Worm (Caenorhabditis elegans): ENCODE results near the gene C26B9.7.

C26B9.7 gene

ce11 chrX:5342007-5342406 lies at the start of gene C26B9.7:
C26B9.7 (plus strand) TSS chrX:5342307.
- TF ChIP-seq mep-1 (tag; optimal IDR thresholded peaks at IDR 0.05) (no peak), nhr-71 (tag; optimal IDR thresholded peaks at IDR 0.05) (no peak), mdl-1 (tag; optimal IDR thresholded peaks at IDR 0.05) (no peak)

- TF ChIP-seq lir-3 (tag; optimal IDR thresholded peaks at IDR 0.05; ENCODE audit: poor library complexity) (no peak), mep-1 (tag; optimal IDR thresholded peaks at IDR 0.05) (no peak), efl-1 (optimal IDR thresholded peaks at IDR 0.05) (no peak), efl-1 (GFP tag; optimal IDR thresholded peaks at IDR 0.05 in 1 of 2) (no peak), nhr-77 (tag; optimal IDR thresholded peaks at IDR 0.05) (no peak), lin-14 (GFP tag; optimal IDR thresholded peaks at IDR 0.05) (peak; percentile 59), fkh-4 (tag; optimal IDR thresholded peaks at IDR 0.05; ENCODE audit: borderline replicate concordance) (no peak), ama-1 (optimal IDR thresholded peaks at IDR 0.05) (no peak)
These were observed 48.2 kb upstream of the C26B9.7 start for ce11 chrX:5293862-5294261.

ce11 chrX:5297942-5298611 lies 44.0 kb upstream of the C26B9.7 start, which contains the start of gene ift-81:
ift-81 (plus strand) TSS chrX:5298561.
- peak in 1 of 2 experiments; percentile 8 for TF ChIP-seq ztf-11 (tag; optimal IDR thresholded peaks at IDR 0.05)
- no peak for TF ChIP-seq ceh-63 (GFP tag; optimal IDR thresholded peaks at IDR 0.05)
- no peak for TF ChIP-seq efl-3 (GFP tag; optimal IDR thresholded peaks at IDR 0.05)
- peak; percentile 28 to 30 for TF ChIP-seq lin-35 (GFP tag; optimal IDR thresholded peaks at IDR 0.05)
- TF ChIP-seq unc-98 (GFP tag; IDR thresholded peaks at IDR 0.05) = no peak
- TF ChIP-seq dpl-1 (GFP tag; optimal IDR thresholded peaks at IDR 0.05) = peak in 2 of 3 experiments; percentile 35 to 52
- TF ChIP-seq lin-15B (tag; optimal IDR thresholded peaks at IDR 0.05) = no peak
- TF ChIP-seq hlh-4 (tag; optimal IDR thresholded peaks at IDR 0.05) = no peak
- no peak for TF ChIP-seq ceh-88 (GFP tag; IDR thresholded peaks at IDR 0.05)
- no peak for TF ChIP-seq nhr-28 (tag; optimal IDR thresholded peaks at IDR 0.05)
- TF ChIP-seq swsn-7 (tag; optimal IDR thresholded peaks at IDR 0.05) = peak; percentile 74
- no peak for TF ChIP-seq irx-1 (tag; optimal IDR thresholded peaks at IDR 0.05)
- no peak for TF ChIP-seq nhr-237 (tag; optimal IDR thresholded peaks at IDR 0.05)
- no peak for TF ChIP-seq fos-1 (tag; optimal IDR thresholded peaks at IDR 0.05)
- no peak for TF ChIP-seq ztf-4 (tag; optimal IDR thresholded peaks at IDR 0.05)
- no peak for TF ChIP-seq ces-1 (GFP tag; optimal IDR thresholded peaks at IDR 0.05)
- peak; percentile 18 to 63 (median 45) for TF ChIP-seq ceh-82 (tag; optimal IDR thresholded peaks at IDR 0.05)
- TF ChIP-seq lin-14 (GFP tag; optimal IDR thresholded peaks at IDR 0.05) = peak; percentile 79
- TF ChIP-seq aly-2 (tag; optimal IDR thresholded peaks at IDR 0.05) = no peak
- no peak for TF ChIP-seq hpl-2 (GFP tag; optimal IDR thresholded peaks at IDR 0.05)
- TF ChIP-seq elt-2 (tag; optimal IDR thresholded peaks at IDR 0.05) = no peak
- no peak for TF ChIP-seq alr-1 (tag; optimal IDR thresholded peaks at IDR 0.05; ENCODE audit: borderline replicate concordance)
- peak; percentile 55 for TF ChIP-seq fkh-8 (tag; optimal IDR thresholded peaks at IDR 0.05)
- no peak for TF ChIP-seq snpc-4 (tag; optimal IDR thresholded peaks at IDR 0.05)
- TF ChIP-seq C34B4.2 (tag; optimal IDR thresholded peaks at IDR 0.05) = no peak
- no peak for TF ChIP-seq ama-1 (optimal IDR thresholded peaks at IDR 0.05)
- TF ChIP-seq grh-1 (GFP tag; IDR thresholded peaks at IDR 0.05) = no peak
- TF ChIP-seq unc-62 (GFP tag; optimal IDR thresholded peaks at IDR 0.05) = no peak
- TF ChIP-seq mep-1 (tag; optimal IDR thresholded peaks at IDR 0.05) = no peak
- peak; percentile 2 for TF ChIP-seq ceh-8 (GFP tag; optimal IDR thresholded peaks at IDR 0.05)
- TF ChIP-seq blmp-1 (tag; optimal IDR thresholded peaks at IDR 0.05) = no peak
- peak; percentile 61 for TF ChIP-seq nhr-19 (GFP tag; conservative IDR thresholded peaks at IDR 0.05)
- peak; percentile 68 for TF ChIP-seq xbp-1 (tag; optimal IDR thresholded peaks at IDR 0.05)
- no peak for TF ChIP-seq egl-27 (tag; optimal IDR thresholded peaks at IDR 0.05)
- no peak for TF ChIP-seq nhr-90 (tag; optimal IDR thresholded peaks at IDR 0.05; ENCODE audit: poor library complexity)
- no peak for TF ChIP-seq ceh-90 (tag; optimal IDR thresholded peaks at IDR 0.05)
- no peak for TF ChIP-seq pax-3 (tag; optimal IDR thresholded peaks at IDR 0.05)
- peak; percentile 64 for TF ChIP-seq snu-23 (GFP tag; optimal IDR thresholded peaks at IDR 0.05)
- TF ChIP-seq zag-1 (tag; optimal IDR thresholded peaks at IDR 0.05) = no peak
- peak; percentile 37 for TF ChIP-seq skn-1 (tag; optimal IDR thresholded peaks at IDR 0.05)
- no peak for TF ChIP-seq nhr-76 (tag; optimal IDR thresholded peaks at IDR 0.05)

Data from whole organism, L1 larva.